Worm (Caenorhabditis elegans): ENCODE results near the gene nars-2.

Gene nars-2

ce11 chrIII:11489601-11490000 lies 10.9 kb downstream of the nars-2 start:
- TF ChIP-seq pes-1 (GFP tag; IDR thresholded peaks at IDR 0.05) (no peak), hmg-4 (GFP tag; optimal IDR thresholded peaks at IDR 0.05) (no peak), scrt-1 (GFP tag; IDR thresholded peaks at IDR 0.05) (no peak), flt-1 (GFP tag; IDR thresholded peaks at IDR 0.05) (no peak), F13C5.2 (tag; optimal IDR thresholded peaks at IDR 0.05) (no peak), hnd-1 (tag; optimal IDR thresholded peaks at IDR 0.05) (no peak), sea-1 (GFP tag; conservative IDR thresholded peaks at IDR 0.05) (no peak), hmbx-1 (tag; optimal IDR thresholded peaks at IDR 0.05) (no peak), B0310.2 (tag; optimal IDR thresholded peaks at IDR 0.05) (no peak), aly-1 (tag; optimal IDR thresholded peaks at IDR 0.05) (no peak), ceh-36 (tag; optimal IDR thresholded peaks at IDR 0.05) (no peak), tbx-37 (GFP tag; conservative IDR thresholded peaks at IDR 0.05) (no peak), ets-7 (tag; optimal IDR thresholded peaks at IDR 0.05) (no peak), ama-1 (optimal IDR thresholded peaks at IDR 0.05) (no peak), tbx-11 (GFP tag; IDR thresholded peaks at IDR 0.05) (no peak), tra-4 (tag; optimal IDR thresholded peaks at IDR 0.05) (no peak), ceh-13 (GFP tag; optimal IDR thresholded peaks at IDR 0.05) (no peak)

ce11 chrIII:11488662-11489349 lies 11.7 kb downstream of the nars-2 start:
- TF ChIP-seq aly-1 (tag; optimal IDR thresholded peaks at IDR 0.05), result no peak
- TF ChIP-seq tra-4 (tag; optimal IDR thresholded peaks at IDR 0.05), result no peak
- no peak for TF ChIP-seq sea-1 (GFP tag; conservative IDR thresholded peaks at IDR 0.05)
- no peak for TF ChIP-seq hmg-4 (GFP tag; optimal IDR thresholded peaks at IDR 0.05)
- TF ChIP-seq pes-1 (GFP tag; IDR thresholded peaks at IDR 0.05), result no peak
- no peak for TF ChIP-seq tbx-11 (GFP tag; IDR thresholded peaks at IDR 0.05)
- TF ChIP-seq scrt-1 (GFP tag; IDR thresholded peaks at IDR 0.05), result no peak
- TF ChIP-seq hmbx-1 (tag; optimal IDR thresholded peaks at IDR 0.05), result no peak
- no peak for TF ChIP-seq ets-7 (tag; optimal IDR thresholded peaks at IDR 0.05)
- TF ChIP-seq ceh-13 (GFP tag; optimal IDR thresholded peaks at IDR 0.05), result no peak
- TF ChIP-seq flt-1 (GFP tag; IDR thresholded peaks at IDR 0.05), result no peak
- TF ChIP-seq ceh-36 (tag; optimal IDR thresholded peaks at IDR 0.05), result no peak
- TF ChIP-seq B0310.2 (tag; optimal IDR thresholded peaks at IDR 0.05), result no peak
- TF ChIP-seq F13C5.2 (tag; optimal IDR thresholded peaks at IDR 0.05), result no peak
- TF ChIP-seq ama-1 (optimal IDR thresholded peaks at IDR 0.05), result no peak
- TF ChIP-seq hnd-1 (tag; optimal IDR thresholded peaks at IDR 0.05), result no peak

- TF ChIP-seq ets-7 (tag; optimal IDR thresholded peaks at IDR 0.05) (no peak), aly-1 (tag; optimal IDR thresholded peaks at IDR 0.05) (no peak), hmbx-1 (tag; optimal IDR thresholded peaks at IDR 0.05) (no peak), hmg-4 (GFP tag; optimal IDR thresholded peaks at IDR 0.05) (no peak), sea-1 (GFP tag; conservative IDR thresholded peaks at IDR 0.05) (no peak), B0310.2 (tag; optimal IDR thresholded peaks at IDR 0.05) (no peak), flt-1 (GFP tag; IDR thresholded peaks at IDR 0.05) (no peak), ceh-36 (tag; optimal IDR thresholded peaks at IDR 0.05) (no peak), scrt-1 (GFP tag; IDR thresholded peaks at IDR 0.05) (no peak), hnd-1 (tag; optimal IDR thresholded peaks at IDR 0.05) (no peak), tbx-37 (GFP tag; conservative IDR thresholded peaks at IDR 0.05) (no peak), ama-1 (optimal IDR thresholded peaks at IDR 0.05) (no peak), ceh-13 (GFP tag; optimal IDR thresholded peaks at IDR 0.05) (no peak), pes-1 (GFP tag; IDR thresholded peaks at IDR 0.05) (no peak), tra-4 (tag; optimal IDR thresholded peaks at IDR 0.05) (no peak), F13C5.2 (tag; optimal IDR thresholded peaks at IDR 0.05) (no peak), tbx-11 (GFP tag; IDR thresholded peaks at IDR 0.05) (no peak)
These were observed 13.3 kb downstream of the nars-2 start, which contains the start of gene popl-5 for ce11 chrIII:11487245-11487644. Gene popl-5 (minus strand): TSS chrIII:11487345.

- TF ChIP-seq sea-1 (GFP tag; conservative IDR thresholded peaks at IDR 0.05) (no peak), hnd-1 (tag; optimal IDR thresholded peaks at IDR 0.05) (no peak), ceh-36 (tag; optimal IDR thresholded peaks at IDR 0.05) (no peak), ama-1 (optimal IDR thresholded peaks at IDR 0.05) (no peak)
These were observed 16.4 kb downstream of the nars-2 start, which contains the start of gene fbxa-220 for ce11 chrIII:11484139-11484590. Gene fbxa-220 (minus strand): TSS chrIII:11484189.

- no peak for TF ChIP-seq ama-1 (optimal IDR thresholded peaks at IDR 0.05)
These were observed 19.2 kb downstream of the nars-2 start for ce11 chrIII:11481309-11481845.

ce11 chrIII:11478468-11479363 lies 21.8 kb downstream of the nars-2 start:
- TF ChIP-seq scrt-1 (GFP tag; IDR thresholded peaks at IDR 0.05), result no peak
- TF ChIP-seq hnd-1 (tag; optimal IDR thresholded peaks at IDR 0.05), result no peak
- no peak for TF ChIP-seq ama-1 (optimal IDR thresholded peaks at IDR 0.05)
- TF ChIP-seq ceh-13 (GFP tag; optimal IDR thresholded peaks at IDR 0.05), result no peak
- no peak for TF ChIP-seq F13C5.2 (tag; optimal IDR thresholded peaks at IDR 0.05)
- TF ChIP-seq hmg-4 (GFP tag; optimal IDR thresholded peaks at IDR 0.05), result no peak
- TF ChIP-seq ceh-36 (tag; optimal IDR thresholded peaks at IDR 0.05), result no peak
- TF ChIP-seq tra-4 (tag; optimal IDR thresholded peaks at IDR 0.05), result no peak
- no peak for TF ChIP-seq hmbx-1 (tag; optimal IDR thresholded peaks at IDR 0.05)
- no peak for TF ChIP-seq tbx-37 (GFP tag; conservative IDR thresholded peaks at IDR 0.05)
- no peak for TF ChIP-seq sea-1 (GFP tag; conservative IDR thresholded peaks at IDR 0.05)
- TF ChIP-seq aly-1 (tag; optimal IDR thresholded peaks at IDR 0.05), result no peak
- TF ChIP-seq tbx-11 (GFP tag; IDR thresholded peaks at IDR 0.05), result no peak
- no peak for TF ChIP-seq ets-7 (tag; optimal IDR thresholded peaks at IDR 0.05)
- no peak for TF ChIP-seq B0310.2 (tag; optimal IDR thresholded peaks at IDR 0.05)
- TF ChIP-seq pes-1 (GFP tag; IDR thresholded peaks at IDR 0.05), result no peak
- TF ChIP-seq flt-1 (GFP tag; IDR thresholded peaks at IDR 0.05), result no peak
